Worm (Caenorhabditis elegans) whole organism, midembryonic: ENCODE results near the gene cyp-13A7.

Experiments
- T22C8.4 ChIP-seq: fragments of 200-800 bp; sonication (Bioruptor generic); IDR thresholded peaks from 2 replicates; pipeline ENCODE4 v1.3.6; 2022; ENCODE audit warnings: missing genetic modification characterization, missing compliant biosample characterization
- cog-1 ChIP-seq: sonication (generic microtip); optimal IDR thresholded peaks from 2 replicates; lab custom pipeline; 2016; ENCODE audit warnings: missing genetic modification characterization, missing compliant biosample characterization
- flt-1 ChIP-seq: fragments of 200-800 bp; sonication (Bioruptor generic); IDR thresholded peaks from 2 replicates; pipeline ENCODE4 v1.3.6; 2022; ENCODE audit warnings: missing genetic modification characterization, missing compliant biosample characterization
- klf-2 ChIP-seq: fragments of 200-800 bp; sonication (Bioruptor generic); conservative IDR thresholded peaks from 2 replicates; pipeline ENCODE4 v1.3.6; 2022; ENCODE audit warnings: missing genetic modification reagents, missing genetic modification characterization, missing compliant biosample characterization
- med-1 ChIP-seq: sonication (generic microtip); optimal IDR thresholded peaks from 2 replicates; lab custom pipeline; 2017; ENCODE audit warnings: missing genetic modification characterization, mild to moderate bottlenecking, missing compliant biosample characterization, antibody characterized with exemption, missing genetic modification reagents; ENCODE audit not compliant: insufficient read depth
- ref-1 ChIP-seq: fragments of 200-800 bp; sonication (Bioruptor generic); conservative IDR thresholded peaks from 2 replicates; pipeline ENCODE4 v1.3.6; 2022; ENCODE audit warnings: missing genetic modification reagents, missing genetic modification characterization, missing compliant biosample characterization
- tab-1 ChIP-seq: fragments of 200-800 bp; sonication (Bioruptor generic); IDR thresholded peaks from 2 replicates; pipeline ENCODE4 v1.3.6; 2022; ENCODE audit warnings: missing genetic modification characterization, missing compliant biosample characterization
- ztf-23 ChIP-seq: fragments of 200-800 bp; sonication (Bioruptor generic); IDR thresholded peaks from 2 replicates; pipeline ENCODE4 v1.3.6; 2022; ENCODE audit warnings: missing genetic modification reagents, missing genetic modification characterization, missing compliant biosample characterization
- ztf-29 ChIP-seq: fragments of 200-800 bp; sonication (Bioruptor generic); IDR thresholded peaks from 2 replicates; pipeline ENCODE4 v1.3.6; 2022; ENCODE audit warnings: missing genetic modification reagents, missing genetic modification characterization, missing compliant biosample characterization

cyp-13A7 gene

DNA sequence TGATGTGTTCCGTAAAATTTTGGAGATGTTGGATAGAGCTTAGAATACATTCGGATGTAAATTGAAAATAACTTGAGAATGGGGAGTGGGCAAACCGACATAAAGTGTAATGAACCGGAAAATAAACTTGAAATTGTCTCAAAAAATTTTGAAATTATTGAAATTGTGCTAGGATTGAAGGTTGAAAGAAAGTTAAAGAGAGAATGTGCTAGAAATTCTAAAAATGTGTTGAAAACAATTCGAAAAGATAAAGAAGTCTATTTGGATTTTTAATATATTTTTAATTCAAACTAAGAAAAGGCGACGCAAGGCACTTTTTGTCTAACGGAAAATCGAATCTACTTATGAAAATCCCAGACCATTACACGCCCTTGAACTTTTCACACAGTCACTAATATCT, 30.4 kb downstream of the cyp-13A7 start, which contains the start of gene ZK938.3:
ZK938.3 (minus strand) TSS at position 101 of the 400 bp plus-strand sequence.
- TF ChIP-seq ref-1 (GFP tag; lab: Robert Waterston, UW) (no peak), ztf-29 (GFP tag; lab: Robert Waterston, UW) (no peak), T22C8.4 (GFP tag; lab: Robert Waterston, UW) (no peak), med-1 (GFP tag; lab: Kevin White, UChicago) (no peak), klf-2 (GFP tag; lab: Robert Waterston, UW) (no peak), flt-1 (GFP tag; lab: Robert Waterston, UW) (no peak), cog-1 (tag; lab: Kevin White, UChicago) (no peak), tab-1 (GFP tag; lab: Robert Waterston, UW) (no peak), ztf-23 (GFP tag; lab: Robert Waterston, UW) (no peak)

- TF ChIP-seq T22C8.4 (GFP tag; lab: Robert Waterston, UW) (no peak), tab-1 (GFP tag; lab: Robert Waterston, UW) (no peak), ref-1 (GFP tag; lab: Robert Waterston, UW) (no peak), ztf-29 (GFP tag; lab: Robert Waterston, UW) (no peak), flt-1 (GFP tag; lab: Robert Waterston, UW) (no peak), med-1 (GFP tag; lab: Kevin White, UChicago) (no peak), ztf-23 (GFP tag; lab: Robert Waterston, UW) (no peak), klf-2 (GFP tag; lab: Robert Waterston, UW) (no peak), cog-1 (tag; lab: Kevin White, UChicago) (no peak)
Measured at ce11 chrII:9834921-9835320, 31.5 kb downstream of the cyp-13A7 start, which contains the start of gene arrd-5. arrd-5 (plus strand) TSS chrII:9835221.

DNA sequence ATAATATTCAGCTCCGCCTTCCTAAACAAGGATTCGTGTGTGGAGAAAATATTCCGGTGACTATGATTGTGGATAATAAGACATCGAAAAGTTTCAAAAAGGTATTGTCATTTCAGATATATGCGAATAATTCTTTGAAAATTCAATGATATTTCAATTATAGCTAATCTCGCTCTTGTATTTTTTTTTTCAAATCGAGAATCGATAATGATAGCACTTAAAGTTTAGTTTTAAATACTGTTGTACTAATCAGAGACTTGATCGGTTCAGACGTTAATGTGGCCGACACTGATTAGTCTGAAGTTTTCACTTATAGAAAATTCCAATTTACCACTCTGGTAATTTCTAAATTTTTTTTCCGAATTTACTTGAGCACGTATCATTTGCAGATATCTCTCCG, 32.5 kb downstream of the cyp-13A7 start:
- TF ChIP-seq klf-2 (GFP tag; lab: Robert Waterston, UW) (no peak), T22C8.4 (GFP tag; lab: Robert Waterston, UW) (no peak), flt-1 (GFP tag; lab: Robert Waterston, UW) (no peak), ref-1 (GFP tag; lab: Robert Waterston, UW) (no peak), ztf-29 (GFP tag; lab: Robert Waterston, UW) (no peak), ztf-23 (GFP tag; lab: Robert Waterston, UW) (no peak), cog-1 (tag; lab: Kevin White, UChicago) (no peak), med-1 (GFP tag; lab: Kevin White, UChicago) (no peak), tab-1 (GFP tag; lab: Robert Waterston, UW) (no peak)

DNA sequence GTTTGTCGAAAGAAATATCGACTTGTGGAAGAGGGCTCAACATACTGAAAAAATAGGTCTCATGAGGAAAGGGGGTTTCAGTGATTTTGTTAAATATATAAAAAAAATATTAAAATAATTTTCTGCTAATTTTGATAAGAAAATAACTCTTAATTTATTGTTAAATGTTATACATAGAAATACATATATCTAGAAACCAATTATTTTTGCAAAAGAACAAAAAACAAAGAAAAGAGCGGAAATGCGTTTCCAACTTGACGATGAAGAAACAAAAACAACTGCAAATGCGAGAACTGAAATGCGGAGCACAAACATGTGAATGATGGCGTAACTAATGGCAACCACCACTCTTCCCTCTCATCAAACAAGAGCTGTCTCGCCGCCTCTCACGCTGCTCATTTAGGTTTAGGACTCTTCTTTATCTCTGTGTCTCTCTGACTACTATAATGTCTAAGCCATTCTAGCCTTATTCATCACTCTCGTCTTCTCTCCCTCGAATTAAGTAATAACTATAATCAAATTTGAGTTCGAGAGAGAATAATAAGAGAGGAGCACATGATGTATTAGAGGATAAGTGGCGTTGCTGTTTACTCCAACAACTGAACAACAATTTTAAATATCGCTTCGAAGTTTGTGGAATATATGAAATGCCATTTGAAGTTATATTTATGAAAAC, 35.0 kb downstream of the cyp-13A7 start, which contains the start of gene arrd-4:
arrd-4 (minus strand) TSS at position 51 of the 676 bp plus-strand sequence.
- TF ChIP-seq klf-2 (GFP tag; lab: Robert Waterston, UW) (no peak), tab-1 (GFP tag; lab: Robert Waterston, UW) (0 out of 2 replicates have a peak, but pooled peaks have one; percentile 7), T22C8.4 (GFP tag; lab: Robert Waterston, UW) (no peak)

ce11 chrII:9840313-9840712, 36.9 kb downstream of the cyp-13A7 start, which contains the start of gene ZK938.11:
ZK938.11 (minus strand) TSS chrII:9840413.
- TF ChIP-seq ztf-29 (GFP tag; lab: Robert Waterston, UW) (no peak), klf-2 (GFP tag; lab: Robert Waterston, UW) (no peak), tab-1 (GFP tag; lab: Robert Waterston, UW) (no peak), flt-1 (GFP tag; lab: Robert Waterston, UW) (no peak), cog-1 (tag; lab: Kevin White, UChicago) (no peak), ztf-23 (GFP tag; lab: Robert Waterston, UW) (no peak), med-1 (GFP tag; lab: Kevin White, UChicago) (no peak), ref-1 (GFP tag; lab: Robert Waterston, UW) (no peak), T22C8.4 (GFP tag; lab: Robert Waterston, UW) (no peak)

DNA sequence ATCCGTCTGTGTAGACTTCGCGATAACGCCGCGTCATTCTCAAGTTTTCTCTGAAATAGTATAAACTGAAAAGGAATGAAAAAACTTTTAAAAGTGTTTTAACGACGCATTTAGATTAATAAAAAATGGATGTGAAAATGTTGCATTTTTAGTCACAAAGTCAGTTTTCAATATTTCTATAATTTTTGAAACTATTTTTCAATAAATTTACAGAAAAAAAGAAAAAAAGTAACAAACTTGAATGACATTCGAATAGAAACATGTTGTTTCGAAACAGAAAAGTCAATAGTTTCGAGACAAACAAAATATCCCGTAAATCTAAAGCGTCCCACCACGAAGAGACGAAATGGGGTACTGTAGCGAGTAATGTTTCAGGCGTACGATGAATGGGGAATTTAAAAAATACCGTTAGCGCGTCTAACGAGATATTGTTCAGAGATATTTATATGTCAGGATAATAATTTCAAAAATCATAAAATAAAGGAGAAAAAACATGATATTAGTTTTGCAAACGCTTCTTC, 38.6 kb downstream of the cyp-13A7 start, which contains the start of gene rnh-1.2:
rnh-1.2 (minus strand) TSS at position 51 of the 521 bp plus-strand sequence.
- no peak for TF ChIP-seq ref-1 (GFP tag; lab: Robert Waterston, UW)
- TF ChIP-seq tab-1 (GFP tag; lab: Robert Waterston, UW), result no peak
- TF ChIP-seq med-1 (GFP tag; lab: Kevin White, UChicago), result no peak
- no peak for TF ChIP-seq ztf-29 (GFP tag; lab: Robert Waterston, UW)
- no peak for TF ChIP-seq T22C8.4 (GFP tag; lab: Robert Waterston, UW)
- TF ChIP-seq klf-2 (GFP tag; lab: Robert Waterston, UW), result no peak
- no peak for TF ChIP-seq flt-1 (GFP tag; lab: Robert Waterston, UW)
- TF ChIP-seq cog-1 (tag; lab: Kevin White, UChicago), result no peak
- no peak for TF ChIP-seq ztf-23 (GFP tag; lab: Robert Waterston, UW)

ce11 chrII:9845239-9845638, 41.8 kb downstream of the cyp-13A7 start, which contains the start of gene chil-9:
chil-9 (minus strand) TSS chrII:9845339.
- no peak for TF ChIP-seq tab-1 (GFP tag; lab: Robert Waterston, UW)
- TF ChIP-seq cog-1 (tag; lab: Kevin White, UChicago), result no peak
- TF ChIP-seq klf-2 (GFP tag; lab: Robert Waterston, UW), result no peak
- TF ChIP-seq ref-1 (GFP tag; lab: Robert Waterston, UW), result no peak

DNA sequence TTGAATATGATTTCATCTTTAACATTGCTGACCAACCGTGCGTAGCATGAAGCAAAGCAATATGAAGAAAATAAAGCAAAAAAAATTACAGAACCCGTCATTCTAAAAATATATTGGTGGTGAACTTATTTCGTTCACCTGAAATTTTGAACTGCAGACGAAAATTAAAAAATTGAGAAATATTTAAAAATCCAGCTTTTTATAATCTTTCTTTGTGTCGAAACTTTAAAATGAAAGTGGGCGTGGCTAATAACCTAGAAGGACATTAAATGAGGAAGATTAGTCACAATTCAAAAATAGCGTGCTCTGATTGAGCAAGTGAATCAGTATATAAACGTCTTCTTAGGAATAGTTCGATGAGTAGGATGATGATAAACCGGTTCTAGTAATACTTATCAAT, 46.1 kb downstream of the cyp-13A7 start, which contains the start of gene old-2:
old-2 (minus strand) TSS at position 101 of the 400 bp plus-strand sequence.
- TF ChIP-seq ztf-29 (GFP tag; lab: Robert Waterston, UW) (no peak), klf-2 (GFP tag; lab: Robert Waterston, UW) (no peak), cog-1 (tag; lab: Kevin White, UChicago) (no peak)

ce11 chrII:9850945-9851344, 47.5 kb downstream of the cyp-13A7 start, which contains the start of gene ZK938.10:
ZK938.10 (minus strand) TSS chrII:9851045.
- TF ChIP-seq T22C8.4 (GFP tag; lab: Robert Waterston, UW), result no peak
- no peak for TF ChIP-seq ztf-29 (GFP tag; lab: Robert Waterston, UW)
- TF ChIP-seq cog-1 (tag; lab: Kevin White, UChicago), result no peak
- no peak for TF ChIP-seq med-1 (GFP tag; lab: Kevin White, UChicago)
- no peak for TF ChIP-seq ztf-23 (GFP tag; lab: Robert Waterston, UW)
- no peak for TF ChIP-seq flt-1 (GFP tag; lab: Robert Waterston, UW)
- TF ChIP-seq ref-1 (GFP tag; lab: Robert Waterston, UW), result no peak
- TF ChIP-seq tab-1 (GFP tag; lab: Robert Waterston, UW), result no peak
- no peak for TF ChIP-seq klf-2 (GFP tag; lab: Robert Waterston, UW)
